Worm (Caenorhabditis elegans) whole organism, L3 larva: Measurements from ENCODE around the gene T11G6.4.

Experiments used
- R02D3.7 ChIP-seq: fragments of 150-350 bp; optimal IDR thresholded peaks from 2 replicates; lab custom pipeline; 2014; ENCODE audit warnings: missing biosample characterization, missing genetic modification characterization
- aly-2 ChIP-seq: fragments of 150-350 bp; optimal IDR thresholded peaks from 2 replicates; lab custom pipeline; 2014; ENCODE audit warnings: missing biosample characterization, missing genetic modification characterization
- ceh-16 ChIP-seq: sonication (generic microtip); optimal IDR thresholded peaks from 2 replicates; lab custom pipeline; 2017; ENCODE audit warnings: missing biosample characterization, missing genetic modification characterization
- ceh-28 ChIP-seq: fragments of 150-350 bp; optimal IDR thresholded peaks from 2 replicates; lab custom pipeline; 2014; ENCODE audit warnings: missing biosample characterization, missing genetic modification reagents, missing genetic modification characterization
- ceh-82 ChIP-seq: fragments of 150-350 bp; optimal IDR thresholded peaks from 2 replicates; lab custom pipeline; 2014; ENCODE audit warnings: missing biosample characterization, missing genetic modification characterization
- ceh-9 ChIP-seq: sonication (generic microtip); optimal IDR thresholded peaks from 2 replicates; lab custom pipeline; 2018; ENCODE audit warnings: missing biosample characterization, missing genetic modification characterization
- daf-12 ChIP-seq: fragments of 150-350 bp; optimal IDR thresholded peaks from 2 replicates; lab custom pipeline; 2014; ENCODE audit warnings: missing biosample characterization, missing genetic modification reagents, missing genetic modification characterization
- egl-27 ChIP-seq: sonication (generic microtip); optimal IDR thresholded peaks from 4 replicates; lab custom pipeline; 2017; ENCODE audit warnings: missing biosample characterization, missing genetic modification reagents, missing genetic modification characterization
- egl-5 ChIP-seq: fragments of 150-350 bp; optimal IDR thresholded peaks from 2 replicates; lab custom pipeline; 2017; ENCODE audit warnings: missing biosample characterization, missing genetic modification reagents, missing genetic modification characterization, inconsistent platforms
- elt-2 ChIP-seq: sonication (generic microtip); optimal IDR thresholded peaks from 2 replicates; lab custom pipeline; 2016; ENCODE audit warnings: missing genetic modification reagents, mild to moderate bottlenecking, missing genetic modification characterization, missing compliant biosample characterization
- elt-3 ChIP-seq, 3 experiments: fragments of 150-350 bp in 1 of 3; sonication (generic microtip) in 2 of 3; optimal IDR thresholded peaks; 2 replicates in 2 of 3; 4 replicates in 1 of 3; lab custom pipeline; 2014 to 2017; ENCODE audit warnings: missing biosample characterization in 3 of 3, missing genetic modification characterization in 3 of 3
- eor-1 ChIP-seq, 2 experiments: fragments of 150-350 bp; optimal IDR thresholded peaks; 2 replicates each; lab custom pipeline; 2014 to 2018; ENCODE audit warnings: missing biosample characterization in 2 of 2, missing genetic modification characterization in 2 of 2
- fkh-10 ChIP-seq: sonication (generic microtip); optimal IDR thresholded peaks from 2 replicates; lab custom pipeline; 2017; ENCODE audit warnings: missing biosample characterization, missing genetic modification reagents, missing genetic modification characterization
- fkh-2 ChIP-seq: fragments of 150-350 bp; optimal IDR thresholded peaks from 2 replicates; lab custom pipeline; 2014; ENCODE audit warnings: missing biosample characterization, missing genetic modification reagents, missing genetic modification characterization
- fos-1 ChIP-seq: fragments of 150-350 bp; optimal IDR thresholded peaks from 2 replicates; lab custom pipeline; 2014; ENCODE audit warnings: missing biosample characterization, missing genetic modification characterization
- hmg-11 ChIP-seq: sonication (generic microtip); optimal IDR thresholded peaks from 2 replicates; lab custom pipeline; 2016; ENCODE audit warnings: missing genetic modification characterization, missing compliant biosample characterization
- jun-1 ChIP-seq: fragments of 150-350 bp; optimal IDR thresholded peaks from 2 replicates; lab custom pipeline; 2014; ENCODE audit warnings: missing biosample characterization, missing genetic modification reagents, missing genetic modification characterization
- lin-39 ChIP-seq: fragments of 150-350 bp; optimal IDR thresholded peaks from 2 replicates; lab custom pipeline; 2018; ENCODE audit warnings: missing biosample characterization, missing genetic modification reagents, missing genetic modification characterization
- lsy-12 ChIP-seq: sonication (generic microtip); optimal IDR thresholded peaks from 2 replicates; lab custom pipeline; 2016; ENCODE audit warnings: mild to moderate bottlenecking, missing genetic modification characterization, missing compliant biosample characterization
- mml-1 ChIP-seq: fragments of 150-350 bp; sonication (generic microtip); optimal IDR thresholded peaks from 3 replicates; lab custom pipeline; 2014; ENCODE audit warnings: missing biosample characterization, missing genetic modification characterization
- nfya-1 ChIP-seq: sonication (generic microtip); optimal IDR thresholded peaks from 2 replicates; lab custom pipeline; 2017; ENCODE audit warnings: missing genetic modification characterization, mild to moderate bottlenecking, missing compliant biosample characterization, antibody characterized with exemption, moderate library complexity; ENCODE audit not compliant: insufficient read depth
- nhr-11 ChIP-seq: fragments of 150-350 bp; optimal IDR thresholded peaks from 2 replicates; lab custom pipeline; 2014; ENCODE audit warnings: missing biosample characterization, missing genetic modification characterization
- nhr-12 ChIP-seq: fragments of 150-350 bp; optimal IDR thresholded peaks from 2 replicates; lab custom pipeline; 2014; ENCODE audit warnings: missing biosample characterization, missing genetic modification characterization
- nhr-23 ChIP-seq: fragments of 150-350 bp; optimal IDR thresholded peaks from 2 replicates; lab custom pipeline; 2014; ENCODE audit warnings: missing biosample characterization, missing genetic modification reagents, missing genetic modification characterization
- nhr-237 ChIP-seq: fragments of 150-350 bp; optimal IDR thresholded peaks from 2 replicates; lab custom pipeline; 2014; ENCODE audit warnings: missing biosample characterization, missing genetic modification characterization
- nhr-25 ChIP-seq: sonication (generic microtip); optimal IDR thresholded peaks from 2 replicates; lab custom pipeline; 2017; ENCODE audit warnings: missing biosample characterization, missing genetic modification characterization
- nhr-28 ChIP-seq: fragments of 150-350 bp; optimal IDR thresholded peaks from 2 replicates; lab custom pipeline; 2014; ENCODE audit warnings: missing biosample characterization, missing genetic modification characterization
- nhr-67 ChIP-seq: fragments of 150-350 bp; optimal IDR thresholded peaks from 2 replicates; lab custom pipeline; 2014; ENCODE audit warnings: missing biosample characterization, missing genetic modification characterization
- nhr-76 ChIP-seq: fragments of 150-350 bp; sonication (generic microtip); optimal IDR thresholded peaks from 5 replicates; lab custom pipeline; 2014; ENCODE audit warnings: missing biosample characterization, missing genetic modification characterization
- nhr-77 ChIP-seq: fragments of 150-350 bp; optimal IDR thresholded peaks from 2 replicates; lab custom pipeline; 2014; ENCODE audit warnings: missing biosample characterization, missing genetic modification characterization
- pqm-1 ChIP-seq: fragments of 150-350 bp; optimal IDR thresholded peaks from 2 replicates; lab custom pipeline; 2017; ENCODE audit warnings: missing biosample characterization, missing genetic modification characterization, inconsistent platforms
- sea-2 ChIP-seq: fragments of 150-350 bp; sonication (generic microtip); optimal IDR thresholded peaks from 4 replicates; lab custom pipeline; 2014; ENCODE audit warnings: missing biosample characterization, missing genetic modification reagents, missing genetic modification characterization
- skn-1 ChIP-seq: fragments of 150-350 bp; optimal IDR thresholded peaks from 2 replicates; lab custom pipeline; 2014; ENCODE audit warnings: missing biosample characterization, missing genetic modification characterization
- tbx-2 ChIP-seq: sonication (generic microtip); optimal IDR thresholded peaks from 2 replicates; lab custom pipeline; 2016; ENCODE audit warnings: mild to moderate bottlenecking, missing genetic modification characterization, missing compliant biosample characterization
- unc-39 ChIP-seq: sonication (generic microtip); optimal IDR thresholded peaks from 4 replicates; lab custom pipeline; 2017; ENCODE audit warnings: missing biosample characterization, missing genetic modification characterization
- unc-62 ChIP-seq: fragments of 150-350 bp; sonication (generic microtip); optimal IDR thresholded peaks from 4 replicates; lab custom pipeline; 2014; ENCODE audit warnings: missing biosample characterization, missing genetic modification reagents, missing genetic modification characterization
- zag-1 ChIP-seq: fragments of 150-350 bp; optimal IDR thresholded peaks from 2 replicates; lab custom pipeline; 2014; ENCODE audit warnings: missing biosample characterization, missing genetic modification characterization
- ztf-4 ChIP-seq: fragments of 150-350 bp; optimal IDR thresholded peaks from 2 replicates; lab custom pipeline; 2014; ENCODE audit warnings: missing biosample characterization, missing genetic modification characterization

T11G6.4 gene

ce11 chrIV:10851833-10852232, at the start of gene T11G6.4:
T11G6.4 (minus strand) TSS chrIV:10851933.
- TF ChIP-seq fos-1 (tag; lab: Kevin White, UChicago) (no peak), skn-1 (tag; lab: Kevin White, UChicago) (no peak), zag-1 (no peak), hmg-11 (no peak), unc-39 (tag; lab: Kevin White, UChicago) (no peak)

ce11 chrIV:10900083-10900482, 48.4 kb upstream of the T11G6.4 start, which contains the start of gene srlf-30:
srlf-30 (plus strand) TSS chrIV:10900383.
- no peak for TF ChIP-seq ceh-16
- TF ChIP-seq sea-2 (GFP tag; lab: Kevin White, UChicago), result no peak
- TF ChIP-seq aly-2 (tag; lab: Kevin White, UChicago), result no peak
- no peak for TF ChIP-seq nhr-23 (tag; lab: Kevin White, UChicago)
- no peak for TF ChIP-seq ztf-4 (tag; lab: Kevin White, UChicago)
- no peak for TF ChIP-seq mml-1 (tag; lab: Kevin White, UChicago)
- no peak for TF ChIP-seq nhr-67 (tag; lab: Kevin White, UChicago)
- no peak for TF ChIP-seq nhr-77 (tag; lab: Kevin White, UChicago)
- TF ChIP-seq nhr-237, result no peak
- TF ChIP-seq nhr-12 (tag; lab: Kevin White, UChicago), result no peak
- TF ChIP-seq lin-39 (tag; lab: Kevin White, UChicago), result no peak
- TF ChIP-seq egl-27 (tag; lab: Kevin White, UChicago), result no peak
- TF ChIP-seq R02D3.7 (tag; lab: Kevin White, UChicago), result no peak
- TF ChIP-seq skn-1 (tag; lab: Kevin White, UChicago), result no peak
- TF ChIP-seq egl-5 (tag; lab: Kevin White, UChicago), result no peak
- no peak for TF ChIP-seq nhr-76
- no peak for TF ChIP-seq eor-1 (tag; optimal IDR thresholded peaks at IDR 0.05; lab: Kevin White, UChicago)

- no peak for TF ChIP-seq lsy-12 (tag; lab: Kevin White, UChicago)
- TF ChIP-seq nhr-23 (tag; lab: Kevin White, UChicago), result no peak
- no peak for TF ChIP-seq egl-5 (tag; lab: Kevin White, UChicago)
- no peak for TF ChIP-seq elt-3 (tag; optimal IDR thresholded peaks at IDR 0.05; lab: Kevin White, UChicago)
- TF ChIP-seq nhr-67 (tag; lab: Kevin White, UChicago), result no peak
Observed at ce11 chrIV:10899091-10899490, 47.4 kb upstream of the T11G6.4 start, which contains the start of the genes F13E9.9 and F13E9.19. F13E9.9 (minus strand) TSS chrIV:10899191. F13E9.19 (plus strand) TSS chrIV:10899406.

- TF ChIP-seq ceh-9 (no peak), fos-1 (tag; lab: Kevin White, UChicago) (no peak), nhr-28 (tag; lab: Kevin White, UChicago) (no peak), elt-2 (tag; lab: Kevin White, UChicago) (no peak), ztf-4 (tag; lab: Kevin White, UChicago) (no peak), elt-3 (tag; optimal IDR thresholded peaks at IDR 0.05; lab: Kevin White, UChicago) (no peak), fkh-10 (GFP tag; lab: Kevin White, UChicago) (no peak), nhr-25 (tag; lab: Kevin White, UChicago) (no peak)
Observed at ce11 chrIV:10898160-10898559, 46.4 kb upstream of the T11G6.4 start.

ce11 chrIV:10896512-10896911, 44.8 kb upstream of the T11G6.4 start, which contains the start of gene srlf-13:
srlf-13 (minus strand) TSS chrIV:10896612.
- TF ChIP-seq hmg-11, result no peak
- TF ChIP-seq fos-1 (tag; lab: Kevin White, UChicago), result no peak
- TF ChIP-seq unc-62, result no peak
- TF ChIP-seq egl-5 (tag; lab: Kevin White, UChicago), result no peak
- no peak for TF ChIP-seq pqm-1
- no peak for TF ChIP-seq ceh-82 (tag; lab: Kevin White, UChicago)
- TF ChIP-seq nfya-1 (tag; lab: Kevin White, UChicago), result no peak
- no peak for TF ChIP-seq nhr-237
- no peak for TF ChIP-seq zag-1
- TF ChIP-seq ceh-28 (tag; lab: Kevin White, UChicago), result no peak
- TF ChIP-seq nhr-11 (tag; lab: Kevin White, UChicago), result no peak
- TF ChIP-seq tbx-2 (tag; lab: Kevin White, UChicago), result no peak
- no peak for TF ChIP-seq daf-12 (tag; lab: Kevin White, UChicago)
- no peak for TF ChIP-seq mml-1 (tag; lab: Kevin White, UChicago)
- no peak for TF ChIP-seq nhr-23 (tag; lab: Kevin White, UChicago)
- no peak for TF ChIP-seq jun-1
- no peak for TF ChIP-seq fkh-2 (tag; lab: Kevin White, UChicago)
